Worm (Caenorhabditis elegans) whole organism, L1 larva: ENCODE data around the gene C24D10.5.
A peak's percentile ranks its signal among the peaks of the same experiment; 100 is the strongest.

ENCODE experiments used
- C04F5.9 ChIP-seq: sonication (generic microtip); optimal IDR thresholded peaks from 2 replicates; lab custom pipeline; 2016; ENCODE audit warnings: missing genetic modification characterization, missing compliant biosample characterization
- C16A3.4 ChIP-seq: fragments of 150-350 bp; optimal IDR thresholded peaks from 2 replicates; lab custom pipeline; 2014; ENCODE audit warnings: missing biosample characterization, missing genetic modification characterization
- egl-27 ChIP-seq, 2 experiments: fragments of 150-350 bp in 1 of 2; sonication (generic microtip); optimal IDR thresholded peaks; 3 replicates each; lab custom pipeline; 2017 to 2018; ENCODE audit warnings: missing biosample characterization in 2 of 2, missing genetic modification characterization in 2 of 2, missing genetic modification reagents in 2 of 2
- hlh-4 ChIP-seq: sonication (generic microtip); optimal IDR thresholded peaks from 2 replicates; lab custom pipeline; 2016; ENCODE audit warnings: mild to moderate bottlenecking, missing genetic modification characterization, missing compliant biosample characterization
- irx-1 ChIP-seq: sonication (generic microtip); optimal IDR thresholded peaks from 2 replicates; lab custom pipeline; 2016; ENCODE audit warnings: missing genetic modification characterization, missing compliant biosample characterization
- nhr-11 ChIP-seq: fragments of 150-350 bp; optimal IDR thresholded peaks from 2 replicates; lab custom pipeline; 2014; ENCODE audit warnings: missing biosample characterization, missing genetic modification characterization
- nhr-237 ChIP-seq: fragments of 150-350 bp; optimal IDR thresholded peaks from 2 replicates; lab custom pipeline; 2014; ENCODE audit warnings: missing biosample characterization, missing genetic modification characterization
- nhr-77 ChIP-seq: fragments of 150-350 bp; optimal IDR thresholded peaks from 2 replicates; lab custom pipeline; 2014; ENCODE audit warnings: missing biosample characterization, missing genetic modification characterization
- pag-3 ChIP-seq: sonication (generic microtip); optimal IDR thresholded peaks from 2 replicates; lab custom pipeline; 2017; ENCODE audit warnings: missing genetic modification characterization, mild to moderate bottlenecking, missing compliant biosample characterization, antibody characterized with exemption, borderline replicate concordance; ENCODE audit not compliant: insufficient read depth
- pqm-1 ChIP-seq: sonication (generic microtip); optimal IDR thresholded peaks from 3 replicates; lab custom pipeline; 2017; ENCODE audit warnings: missing biosample characterization, missing genetic modification characterization
- rnt-1 ChIP-seq: sonication (generic microtip); optimal IDR thresholded peaks from 2 replicates; lab custom pipeline; 2016; ENCODE audit warnings: mild to moderate bottlenecking, missing genetic modification characterization, moderate library complexity, missing compliant biosample characterization
- skn-1 ChIP-seq: fragments of 150-350 bp; optimal IDR thresholded peaks from 2 replicates; lab custom pipeline; 2014; ENCODE audit warnings: missing biosample characterization, missing genetic modification characterization
- unc-62 ChIP-seq: fragments of 150-350 bp; optimal IDR thresholded peaks from 2 replicates; lab custom pipeline; 2014; ENCODE audit warnings: missing biosample characterization, missing genetic modification reagents, missing genetic modification characterization

DNA sequence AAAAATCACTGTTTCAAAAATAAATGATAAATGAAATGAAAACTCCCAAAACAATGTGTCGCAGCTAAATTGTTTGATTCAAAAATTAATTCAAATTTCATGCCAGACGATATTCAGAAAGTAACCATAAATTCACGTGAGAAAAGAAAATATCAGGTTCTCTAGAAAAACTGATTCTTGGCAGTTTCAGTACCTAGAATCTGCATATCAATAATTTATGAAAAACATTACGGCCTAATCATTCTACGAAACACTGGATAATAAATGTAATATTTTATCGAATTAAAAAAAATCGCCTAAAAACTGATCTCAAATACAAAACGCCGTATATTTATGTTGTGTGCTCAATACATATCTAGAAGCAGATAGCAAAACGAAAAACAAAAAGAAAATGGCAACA, 50.9 kb downstream of the C24D10.5 start:
- no peak for TF ChIP-seq skn-1 (tag; lab: Kevin White, UChicago)
- TF ChIP-seq unc-62 (GFP tag; lab: Kevin White, UChicago): no peak
- no peak for TF ChIP-seq nhr-11 (tag; lab: Kevin White, UChicago)
- no peak for TF ChIP-seq rnt-1 (tag; lab: Kevin White, UChicago)
- no peak for TF ChIP-seq pag-3 (tag; lab: Kevin White, UChicago)
- no peak for TF ChIP-seq C16A3.4
- no peak for TF ChIP-seq irx-1 (tag; lab: Kevin White, UChicago)
- TF ChIP-seq C04F5.9 (tag; lab: Kevin White, UChicago): no peak
- TF ChIP-seq nhr-77: no peak
- TF ChIP-seq pqm-1 (tag; lab: Kevin White, UChicago): no peak
- TF ChIP-seq egl-27 (tag; optimal IDR thresholded peaks at IDR 0.05; lab: Kevin White, UChicago): no peak
- no peak for TF ChIP-seq nhr-237 (tag; lab: Kevin White, UChicago)
- TF ChIP-seq hlh-4 (tag; lab: Kevin White, UChicago): peak; percentile 36
